Worm (Caenorhabditis elegans) whole organism, mixed stage, embryonic: Measurements from ENCODE around the gene oma-2.

Source experiments
- cnd-1 ChIP-seq: fragments of 200-800 bp; sonication (Bioruptor generic); optimal IDR thresholded peaks from 2 replicates; lab custom pipeline; 2018; ENCODE audit warnings: mild to moderate bottlenecking, missing genetic modification characterization, missing compliant biosample characterization
- drap-1 ChIP-seq: fragments of 200-800 bp; sonication (Bioruptor generic); optimal IDR thresholded peaks from 3 replicates; lab custom pipeline; 2018; ENCODE audit warnings: mild to moderate bottlenecking, missing genetic modification characterization, missing compliant biosample characterization
- elt-1 ChIP-seq: sonication (generic microtip); optimal IDR thresholded peaks from 2 replicates; lab custom pipeline; 2017; ENCODE audit warnings: missing genetic modification characterization, mild to moderate bottlenecking, missing compliant biosample characterization, antibody characterized with exemption, moderate library complexity, borderline replicate concordance; ENCODE audit not compliant: insufficient read depth
- nhr-12 ChIP-seq: fragments of 150-350 bp; optimal IDR thresholded peaks from 2 replicates; lab custom pipeline; 2014; ENCODE audit warnings: missing biosample characterization, missing genetic modification characterization
- tbx-8 ChIP-seq: fragments of 200-800 bp; sonication (Bioruptor generic); optimal IDR thresholded peaks from 2 replicates; lab custom pipeline; 2018; ENCODE audit warnings: mild to moderate bottlenecking, missing genetic modification characterization, moderate library complexity, missing compliant biosample characterization
- unc-62 ChIP-seq: fragments of 150-350 bp; optimal IDR thresholded peaks from 2 replicates; lab custom pipeline; 2014; ENCODE audit warnings: missing biosample characterization, missing genetic modification reagents, missing genetic modification characterization

ce11 chrV:7980370-7980987, 48.8 kb upstream of the oma-2 start:
- TF ChIP-seq cnd-1 (tag; lab: Kevin White, UChicago), result no peak
- no peak for TF ChIP-seq elt-1 (tag; lab: Kevin White, UChicago)
- no peak for TF ChIP-seq drap-1 (GFP tag; lab: Kevin White, UChicago)
- no peak for TF ChIP-seq tbx-8
- TF ChIP-seq unc-62 (GFP tag; lab: Kevin White, UChicago), result no peak
- TF ChIP-seq nhr-12 (tag; lab: Kevin White, UChicago), result no peak
